Worm (Caenorhabditis elegans): ENCODE data around the gene C24D10.49.
A peak's percentile ranks its signal among the peaks of the same experiment; 100 is the strongest.

C24D10.49 gene

ce11 chrIV:5121995-5122394, 35.1 kb downstream of the C24D10.49 start, which contains the start of gene tkr-3:
tkr-3 (minus strand) TSS chrIV:5122095.
- TF ChIP-seq zip-4 (GFP tag; optimal IDR thresholded peaks at IDR 0.05) (no peak), hpl-2 (GFP tag; optimal IDR thresholded peaks at IDR 0.05) (no peak), isw-1 (GFP tag; IDR thresholded peaks at IDR 0.05) (no peak), tlp-1 (tag; optimal IDR thresholded peaks at IDR 0.05) (no peak), nhr-77 (tag; optimal IDR thresholded peaks at IDR 0.05) (no peak), nhr-12 (tag; optimal IDR thresholded peaks at IDR 0.05) (no peak), nhr-237 (tag; optimal IDR thresholded peaks at IDR 0.05) (no peak), sup-37 (GFP tag; optimal IDR thresholded peaks at IDR 0.05) (no peak), lin-35 (GFP tag; optimal IDR thresholded peaks at IDR 0.05) (no peak), egl-27 (tag; optimal IDR thresholded peaks at IDR 0.05) (no peak)

- TF ChIP-seq unc-30 (tag; optimal IDR thresholded peaks at IDR 0.05) (no peak), nhr-12 (tag; optimal IDR thresholded peaks at IDR 0.05) (no peak), unc-86 (tag; optimal IDR thresholded peaks at IDR 0.05) (no peak), nhr-47 (tag; optimal IDR thresholded peaks at IDR 0.05) (no peak), fkh-8 (tag; optimal IDR thresholded peaks at IDR 0.05) (no peak), ceh-63 (GFP tag; optimal IDR thresholded peaks at IDR 0.05) (no peak), vab-15 (tag; optimal IDR thresholded peaks at IDR 0.05) (no peak), blmp-1 (tag; optimal IDR thresholded peaks at IDR 0.05) (no peak), C16A3.4 (tag; optimal IDR thresholded peaks at IDR 0.05) (no peak)
These were observed 45.6 kb downstream of the C24D10.49 start, which contains the start of gene AC7.3 for ce11 chrIV:5111533-5111932. AC7.3 (plus strand) TSS chrIV:5111833.

- no peak for TF ChIP-seq dsc-1 (tag; optimal IDR thresholded peaks at IDR 0.05)
- peak; percentile 20 for TF ChIP-seq nhr-85 (tag)
These were observed 46.7 kb downstream of the C24D10.49 start for ce11 chrIV:5110391-5110930.

ce11 chrIV:5109943-5110342, 47.2 kb downstream of the C24D10.49 start:
- TF ChIP-seq alr-1 (tag; optimal IDR thresholded peaks at IDR 0.05; ENCODE audit: borderline replicate concordance) (no peak), efl-1 (optimal IDR thresholded peaks at IDR 0.05) (no peak), efl-1 (GFP tag; optimal IDR thresholded peaks at IDR 0.05 in 1 of 2) (peak in 1 of 2 experiments; percentile 55)

ce11 chrIV:5108971-5109370, 48.2 kb downstream of the C24D10.49 start:
- TF ChIP-seq ztf-4 (tag; optimal IDR thresholded peaks at IDR 0.05) (no peak), nhr-20 (tag; optimal IDR thresholded peaks at IDR 0.05) (no peak), isw-1 (GFP tag; IDR thresholded peaks at IDR 0.05) (no peak), lsy-2 (tag; optimal IDR thresholded peaks at IDR 0.05) (no peak), vab-15 (tag; optimal IDR thresholded peaks at IDR 0.05) (no peak), elt-3 (tag; optimal IDR thresholded peaks at IDR 0.05) (no peak)

Data from whole organism, L1 larva.